Worm (Caenorhabditis elegans) whole organism, midembryonic: ENCODE data around the gene sbt-1.

ENCODE experiments used
- T22C8.4 ChIP-seq: fragments of 200-800 bp; sonication (Bioruptor generic); IDR thresholded peaks from 2 replicates; pipeline ENCODE4 v1.3.6; 2022; ENCODE audit warnings: missing genetic modification characterization, missing compliant biosample characterization
- cog-1 ChIP-seq: sonication (generic microtip); optimal IDR thresholded peaks from 2 replicates; lab custom pipeline; 2016; ENCODE audit warnings: missing genetic modification characterization, missing compliant biosample characterization
- flt-1 ChIP-seq: fragments of 200-800 bp; sonication (Bioruptor generic); IDR thresholded peaks from 2 replicates; pipeline ENCODE4 v1.3.6; 2022; ENCODE audit warnings: missing genetic modification characterization, missing compliant biosample characterization
- ref-1 ChIP-seq: fragments of 200-800 bp; sonication (Bioruptor generic); conservative IDR thresholded peaks from 2 replicates; pipeline ENCODE4 v1.3.6; 2022; ENCODE audit warnings: missing genetic modification reagents, missing genetic modification characterization, missing compliant biosample characterization
- tab-1 ChIP-seq: fragments of 200-800 bp; sonication (Bioruptor generic); IDR thresholded peaks from 2 replicates; pipeline ENCODE4 v1.3.6; 2022; ENCODE audit warnings: missing genetic modification characterization, missing compliant biosample characterization
- ztf-23 ChIP-seq: fragments of 200-800 bp; sonication (Bioruptor generic); IDR thresholded peaks from 2 replicates; pipeline ENCODE4 v1.3.6; 2022; ENCODE audit warnings: missing genetic modification reagents, missing genetic modification characterization, missing compliant biosample characterization

DNA sequence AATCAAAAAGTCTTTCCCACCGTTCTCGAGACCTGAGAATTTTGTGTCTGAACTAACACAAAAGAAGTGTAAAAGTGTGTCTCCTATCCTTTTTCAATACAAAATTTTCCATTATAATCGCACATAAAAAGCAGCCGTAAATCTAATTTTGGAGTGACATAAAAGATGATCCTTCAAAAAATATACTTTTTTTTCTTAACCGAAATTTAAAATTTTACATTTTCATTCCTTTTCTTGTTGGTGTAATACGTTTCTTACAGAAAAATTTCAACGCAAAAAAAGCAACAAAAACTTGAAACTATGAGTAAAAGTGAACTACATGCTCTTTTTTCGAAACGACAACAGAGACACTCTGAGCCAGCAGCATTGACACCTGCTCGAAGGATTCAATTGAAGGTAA lies 21.6 kb downstream of the sbt-1 start, which contains the start of gene Y44A6D.6:
- TF ChIP-seq T22C8.4 (GFP tag; lab: Robert Waterston, UW) (no peak), ztf-23 (no peak), tab-1 (GFP tag; lab: Robert Waterston, UW) (no peak), cog-1 (no peak), flt-1 (GFP tag; lab: Robert Waterston, UW) (no peak), ref-1 (GFP tag; lab: Robert Waterston, UW) (no peak)
